Fruit fly (Drosophila melanogaster) whole organism, wandering third instar larva: Measurements from ENCODE around the gene CG42323.

Experiments used
- Dfd ChIP-seq: fragments of >200 bp; optimal IDR thresholded peaks from 2 replicates; lab custom pipeline; 2017; ENCODE audit warnings: missing biosample characterization, missing genetic modification characterization
- Dif ChIP-seq: fragments of 200-275, 200-300 bp; sonication (Bioruptor generic); optimal IDR thresholded peaks from 2 replicates; lab custom pipeline; 2018; ENCODE audit warnings: missing biosample characterization, missing genetic modification characterization; ENCODE audit not compliant: partially characterized antibody
- HLH106 ChIP-seq: fragments of 200-800 bp; optimal IDR thresholded peaks from 3 replicates; lab custom pipeline; 2019; ENCODE audit warnings: missing biosample characterization, mild to moderate bottlenecking, missing genetic modification characterization, moderate library complexity
- Jra ChIP-seq: sonication (Bioruptor generic); optimal IDR thresholded peaks from 2 replicates; lab custom pipeline; 2016; ENCODE audit warnings: missing biosample characterization, missing genetic modification characterization
- Myc ChIP-seq: fragments of >200 bp; optimal IDR thresholded peaks from 2 replicates; lab custom pipeline; 2017
- N ChIP-seq: fragments of >200 bp; optimal IDR thresholded peaks from 2 replicates; lab custom pipeline; 2018; ENCODE audit warnings: missing biosample characterization, missing external identifiers, missing genetic modification characterization
- Vsx2 ChIP-seq: fragments of 200-300, 225-300 bp; sonication (Bioruptor generic); optimal IDR thresholded peaks from 2 replicates; lab custom pipeline; 2018; ENCODE audit warnings: missing biosample characterization, missing genetic modification characterization; ENCODE audit not compliant: partially characterized antibody
- dl ChIP-seq, 2 experiments: fragments of 175-275, 200-275 bp in 1 of 2; fragments of 200-275 bp in 1 of 2; sonication (Bioruptor generic); optimal IDR thresholded peaks; lab custom pipeline; 2018; ENCODE audit warnings: mild to moderate bottlenecking in 2 of 2, missing biosample characterization in 2 of 2, missing genetic modification characterization in 2 of 2, moderate library complexity in 2 of 2; ENCODE audit not compliant: partially characterized antibody in 2 of 2, insufficient read depth in 1 of 2
- foxo ChIP-seq, 2 experiments: fragments of 200-800 bp; sonication (Bioruptor generic); optimal IDR thresholded peaks; 2 replicates in 1 of 2; 3 replicates in 1 of 2; lab custom pipeline; 2016 to 2017; ENCODE audit warnings: missing biosample characterization in 2 of 2, missing genetic modification characterization in 2 of 2
- fru ChIP-seq: fragments of 200-800 bp; sonication (Bioruptor generic); optimal IDR thresholded peaks from 3 replicates; lab custom pipeline; 2016; ENCODE audit warnings: missing biosample characterization, mild to moderate bottlenecking, missing genetic modification characterization
- lola ChIP-seq: fragments of >200 bp; optimal IDR thresholded peaks from 2 replicates; lab custom pipeline; 2017; ENCODE audit warnings: missing biosample characterization, missing genetic modification characterization
- pan ChIP-seq: fragments of >200 bp; optimal IDR thresholded peaks from 2 replicates; lab custom pipeline; 2017
- sage ChIP-seq: fragments of 200-800 bp; sonication (Bioruptor generic); optimal IDR thresholded peaks from 2 replicates; lab custom pipeline; 2016; ENCODE audit warnings: missing biosample characterization, mild to moderate bottlenecking, missing genetic modification characterization
- tai ChIP-seq: sonication (Bioruptor generic); optimal IDR thresholded peaks from 2 replicates; lab custom pipeline; 2016; ENCODE audit warnings: missing biosample characterization, missing genetic modification characterization

DNA sequence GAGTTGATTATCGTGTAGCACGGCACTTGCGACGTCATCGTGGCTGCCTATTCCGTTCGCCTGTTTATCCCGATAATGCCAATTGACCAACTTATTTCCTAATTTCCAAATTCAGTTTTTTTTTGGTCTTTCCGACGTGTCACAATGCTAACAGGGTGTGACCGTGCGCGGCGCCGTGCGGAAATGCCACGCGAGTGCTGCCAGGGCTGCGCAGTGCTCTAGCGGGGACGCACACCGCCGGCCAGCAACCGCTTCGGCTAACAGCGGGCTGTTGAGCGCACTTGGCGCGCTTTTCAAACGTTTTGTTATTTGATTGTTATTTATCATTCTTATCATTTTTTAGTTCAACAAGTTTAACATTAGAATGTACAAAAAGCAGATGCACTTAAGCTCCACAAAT, 37.2 kb upstream of the CG42323 start, which contains the start of gene betaCOP:
- TF ChIP-seq fru (GFP tag; lab: Kevin White, UChicago) = no peak
- no peak for TF ChIP-seq pan (lab: Kevin White, UChicago)
- TF ChIP-seq N = no peak
- TF ChIP-seq HLH106 = no peak
- TF ChIP-seq Myc (lab: Kevin White, UChicago) = no peak
- no peak for TF ChIP-seq sage
- TF ChIP-seq tai (GFP tag; lab: Kevin White, UChicago) = no peak
- TF ChIP-seq Vsx2 (GFP tag; lab: Kevin White, UChicago) = no peak
- no peak for TF ChIP-seq Jra
- no peak for TF ChIP-seq Dfd (GFP tag; lab: Kevin White, UChicago)
- TF ChIP-seq foxo (GFP tag; optimal IDR thresholded peaks at IDR 0.05; lab: Kevin White, UChicago) = no peak
- no peak for TF ChIP-seq Dif
- TF ChIP-seq dl (GFP tag; optimal IDR thresholded peaks at IDR 0.05; lab: Kevin White, UChicago; ENCODE audit: insufficient read depth in 1 of 2, partially characterized antibody in 2 of 2) = no peak
- no peak for TF ChIP-seq lola (GFP tag; lab: Kevin White, UChicago)
